Worm (Caenorhabditis elegans) whole organism, early embryonic: ENCODE results near the gene npr-25.

Experiments
- B0310.2 ChIP-seq: sonication (generic microtip); optimal IDR thresholded peaks from 2 replicates; lab custom pipeline; 2016; ENCODE audit warnings: mild to moderate bottlenecking, missing genetic modification characterization, missing compliant biosample characterization
- F13C5.2 ChIP-seq: sonication (generic microtip); optimal IDR thresholded peaks from 2 replicates; lab custom pipeline; 2017; ENCODE audit warnings: mild to moderate bottlenecking, missing genetic modification characterization, inconsistent platforms, missing compliant biosample characterization
- aly-1 ChIP-seq: sonication (generic microtip); optimal IDR thresholded peaks from 2 replicates; lab custom pipeline; 2016; ENCODE audit warnings: missing genetic modification characterization, missing compliant biosample characterization
- ama-1 ChIP-seq: fragments of 150-350 bp; optimal IDR thresholded peaks from 2 replicates; lab custom pipeline; 2014
- ceh-13 ChIP-seq: fragments of 200-800 bp; sonication (Bioruptor generic); optimal IDR thresholded peaks from 2 replicates; lab custom pipeline; 2018; ENCODE audit warnings: mild to moderate bottlenecking, missing genetic modification characterization, missing compliant biosample characterization
- ceh-36 ChIP-seq: sonication (generic microtip); optimal IDR thresholded peaks from 2 replicates; lab custom pipeline; 2016; ENCODE audit warnings: missing genetic modification characterization, inconsistent platforms, missing compliant biosample characterization
- ets-7 ChIP-seq: sonication (generic microtip); optimal IDR thresholded peaks from 2 replicates; lab custom pipeline; 2016; ENCODE audit warnings: missing genotype, missing genetic modification characterization, missing compliant biosample characterization
- flt-1 ChIP-seq: fragments of 200-800 bp; sonication (Bioruptor generic); IDR thresholded peaks from 2 replicates; pipeline ENCODE4 v1.3.6; 2022; ENCODE audit warnings: missing genetic modification characterization, missing compliant biosample characterization
- hmbx-1 ChIP-seq: sonication (generic microtip); optimal IDR thresholded peaks from 2 replicates; lab custom pipeline; 2016; ENCODE audit warnings: mild to moderate bottlenecking, missing genetic modification characterization, missing compliant biosample characterization
- hmg-4 ChIP-seq: fragments of 200-800 bp; sonication (Bioruptor generic); optimal IDR thresholded peaks from 2 replicates; lab custom pipeline; 2018; ENCODE audit warnings: mild to moderate bottlenecking, missing genetic modification characterization, missing compliant biosample characterization
- hnd-1 ChIP-seq: sonication (generic microtip); optimal IDR thresholded peaks from 2 replicates; lab custom pipeline; 2016; ENCODE audit warnings: missing genetic modification characterization, missing compliant biosample characterization
- pes-1 ChIP-seq: fragments of 200-800 bp; sonication (Bioruptor generic); IDR thresholded peaks from 2 replicates; pipeline ENCODE4 v1.3.6; 2022; ENCODE audit warnings: missing genetic modification reagents, missing genetic modification characterization, missing compliant biosample characterization
- scrt-1 ChIP-seq: fragments of 200-800 bp; sonication (Bioruptor generic); IDR thresholded peaks from 2 replicates; pipeline ENCODE4 v1.3.6; 2022; ENCODE audit warnings: missing genetic modification characterization, missing compliant biosample characterization
- sea-1 ChIP-seq: fragments of 200-800 bp; sonication (Bioruptor generic); conservative IDR thresholded peaks from 2 replicates; pipeline ENCODE4 v1.3.6; 2022; ENCODE audit warnings: missing genetic modification characterization, missing compliant biosample characterization
- tbx-11 ChIP-seq: fragments of 200-800 bp; sonication (Bioruptor generic); IDR thresholded peaks from 2 replicates; pipeline ENCODE4 v1.3.6; 2022; ENCODE audit warnings: missing genetic modification characterization, missing compliant biosample characterization
- tbx-37 ChIP-seq: fragments of 200-800 bp; sonication (Bioruptor generic); conservative IDR thresholded peaks from 2 replicates; pipeline ENCODE4 v1.3.6; 2022; ENCODE audit warnings: missing genetic modification reagents, missing genetic modification characterization, missing compliant biosample characterization
- tra-4 ChIP-seq: sonication (generic microtip); optimal IDR thresholded peaks from 2 replicates; lab custom pipeline; 2017; ENCODE audit warnings: missing genetic modification characterization, missing compliant biosample characterization

The npr-25 gene

ce11 chrV:11335757-11336418 is 16.9 kb downstream of the npr-25 start:
- TF ChIP-seq ceh-13 (GFP tag; lab: Kevin White, UChicago) (no peak), tbx-37 (GFP tag; lab: Robert Waterston, UW) (no peak), pes-1 (no peak), sea-1 (no peak), ama-1 (lab: Kevin White, UChicago) (no peak), ets-7 (tag; lab: Kevin White, UChicago) (no peak), scrt-1 (GFP tag; lab: Robert Waterston, UW) (no peak), ceh-36 (tag; lab: Kevin White, UChicago) (no peak), tra-4 (tag; lab: Kevin White, UChicago) (no peak)

- TF ChIP-seq flt-1 (GFP tag; lab: Robert Waterston, UW) = no peak
- TF ChIP-seq aly-1 (tag; lab: Kevin White, UChicago) = no peak
- no peak for TF ChIP-seq scrt-1 (GFP tag; lab: Robert Waterston, UW)
- TF ChIP-seq sea-1 = no peak
- TF ChIP-seq tbx-11 (GFP tag; lab: Robert Waterston, UW) = no peak
- TF ChIP-seq ets-7 (tag; lab: Kevin White, UChicago) = no peak
- no peak for TF ChIP-seq hmg-4 (GFP tag; lab: Kevin White, UChicago)
- TF ChIP-seq hmbx-1 (tag; lab: Kevin White, UChicago) = no peak
- no peak for TF ChIP-seq ama-1 (lab: Kevin White, UChicago)
- TF ChIP-seq F13C5.2 = no peak
- TF ChIP-seq ceh-36 (tag; lab: Kevin White, UChicago) = no peak
- TF ChIP-seq hnd-1 (tag; lab: Kevin White, UChicago) = no peak
- TF ChIP-seq tbx-37 (GFP tag; lab: Robert Waterston, UW) = no peak
- no peak for TF ChIP-seq pes-1
These were observed 18.6 kb downstream of the npr-25 start, which contains the start of gene T02E9.6 for ce11 chrV:11334193-11334592. Gene T02E9.6, minus strand, starts transcription at chrV:11334293.

ce11 chrV:11331811-11332210 is 21.0 kb downstream of the npr-25 start:
- TF ChIP-seq flt-1 (GFP tag; lab: Robert Waterston, UW) = 0 out of 2 replicates have a peak, but pooled peaks have one; percentile 30

- no peak for TF ChIP-seq hmg-4 (GFP tag; lab: Kevin White, UChicago)
- no peak for TF ChIP-seq F13C5.2
- no peak for TF ChIP-seq hnd-1 (tag; lab: Kevin White, UChicago)
- TF ChIP-seq ets-7 (tag; lab: Kevin White, UChicago) = no peak
- TF ChIP-seq ama-1 (lab: Kevin White, UChicago) = no peak
- TF ChIP-seq tra-4 (tag; lab: Kevin White, UChicago) = no peak
- TF ChIP-seq tbx-37 (GFP tag; lab: Robert Waterston, UW) = no peak
- no peak for TF ChIP-seq flt-1 (GFP tag; lab: Robert Waterston, UW)
- TF ChIP-seq hmbx-1 (tag; lab: Kevin White, UChicago) = no peak
- TF ChIP-seq pes-1 = no peak
- TF ChIP-seq tbx-11 (GFP tag; lab: Robert Waterston, UW) = no peak
- TF ChIP-seq ceh-36 (tag; lab: Kevin White, UChicago) = no peak
- no peak for TF ChIP-seq sea-1
- TF ChIP-seq scrt-1 (GFP tag; lab: Robert Waterston, UW) = no peak
- no peak for TF ChIP-seq ceh-13 (GFP tag; lab: Kevin White, UChicago)
- TF ChIP-seq B0310.2 (tag; lab: Kevin White, UChicago) = no peak
- TF ChIP-seq aly-1 (tag; lab: Kevin White, UChicago) = no peak
These were observed 23.7 kb downstream of the npr-25 start, which contains the start of gene F47G9.6 for ce11 chrV:11329100-11329499. Gene F47G9.6, plus strand, starts transcription at chrV:11329400.

DNA sequence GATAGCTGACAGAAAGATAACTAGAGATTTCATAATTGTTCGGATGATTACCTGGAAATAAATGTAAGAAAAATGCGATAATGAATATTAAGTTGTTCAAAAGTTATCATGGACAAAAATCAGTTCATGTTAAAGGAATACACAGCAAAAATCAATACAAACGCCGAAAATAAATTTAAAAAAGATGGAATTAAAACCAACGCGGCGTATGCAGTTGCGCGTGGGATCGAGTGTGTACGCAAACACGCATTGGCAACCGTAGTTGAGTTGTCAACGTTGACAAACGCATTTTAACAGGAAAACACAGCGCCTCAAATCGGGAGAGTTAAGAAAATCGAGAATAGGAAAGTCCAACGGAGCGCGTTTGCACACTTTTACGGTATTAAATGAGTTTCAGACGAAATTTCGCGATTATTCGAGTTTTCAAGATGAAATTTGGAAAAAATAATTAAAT is 25.9 kb downstream of the npr-25 start, which contains the start of gene tmed-10:
TSS of gene tmed-10 (minus strand) at position 51 of the 454 bp plus-strand sequence.
- TF ChIP-seq flt-1 (GFP tag; lab: Robert Waterston, UW) = peak; percentile 50; the same call in 1 of the 2 replicates
- no peak for TF ChIP-seq scrt-1 (GFP tag; lab: Robert Waterston, UW)

DNA sequence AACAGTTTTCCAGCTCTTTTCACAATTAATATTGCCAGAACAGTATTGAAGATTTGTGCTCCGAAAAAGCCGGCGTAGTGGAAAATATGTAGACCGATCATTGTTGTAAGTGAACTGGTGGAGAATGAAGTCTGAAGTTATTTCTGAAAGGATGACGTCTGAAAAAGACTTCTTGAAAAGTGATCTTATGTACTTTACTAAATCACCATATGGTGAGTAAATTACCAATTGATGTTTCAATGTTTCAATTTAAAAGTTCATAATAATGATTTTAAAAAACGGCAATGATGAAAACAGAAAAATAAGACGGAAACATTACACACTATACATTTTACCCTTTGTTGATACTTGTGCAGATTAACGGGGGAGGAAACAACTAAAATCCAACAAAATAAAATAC is 29.1 kb downstream of the npr-25 start, which contains the start of gene str-141:
TSS of gene str-141 (minus strand) at position 101 of the 400 bp plus-strand sequence.
- no peak for TF ChIP-seq tra-4 (tag; lab: Kevin White, UChicago)
- TF ChIP-seq hnd-1 (tag; lab: Kevin White, UChicago) = no peak
- no peak for TF ChIP-seq ceh-36 (tag; lab: Kevin White, UChicago)
- no peak for TF ChIP-seq F13C5.2
- TF ChIP-seq ets-7 (tag; lab: Kevin White, UChicago) = no peak
- no peak for TF ChIP-seq tbx-37 (GFP tag; lab: Robert Waterston, UW)
- TF ChIP-seq hmg-4 (GFP tag; lab: Kevin White, UChicago) = no peak
- TF ChIP-seq ceh-13 (GFP tag; lab: Kevin White, UChicago) = no peak
- no peak for TF ChIP-seq sea-1
- no peak for TF ChIP-seq aly-1 (tag; lab: Kevin White, UChicago)
- no peak for TF ChIP-seq flt-1 (GFP tag; lab: Robert Waterston, UW)
- TF ChIP-seq tbx-11 (GFP tag; lab: Robert Waterston, UW) = no peak

DNA sequence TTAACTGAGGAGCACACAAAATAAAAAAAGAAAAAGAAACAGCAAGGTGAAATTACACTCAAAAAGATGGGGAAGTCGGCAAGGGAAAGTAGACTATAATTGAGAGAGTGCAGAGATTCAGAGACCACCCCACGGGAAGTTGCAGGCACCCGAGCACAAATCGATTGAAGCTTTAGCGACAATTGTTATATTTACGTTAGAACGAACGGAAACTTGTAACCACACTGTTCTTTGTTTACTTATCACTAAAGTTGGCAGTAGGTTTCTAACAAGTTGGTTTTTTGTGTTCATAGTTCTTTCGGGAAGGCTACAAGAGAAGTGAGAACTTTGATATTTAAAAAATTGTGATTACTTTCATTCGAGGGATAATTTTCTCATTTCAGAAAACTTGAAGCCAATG is 31.1 kb downstream of the npr-25 start, which contains the start of gene F47G9.4:
TSS of gene F47G9.4 (minus strand) at position 98 of the 400 bp plus-strand sequence.
- no peak for TF ChIP-seq F13C5.2
- no peak for TF ChIP-seq aly-1 (tag; lab: Kevin White, UChicago)
- TF ChIP-seq flt-1 (GFP tag; lab: Robert Waterston, UW) = no peak
- no peak for TF ChIP-seq hmg-4 (GFP tag; lab: Kevin White, UChicago)
- no peak for TF ChIP-seq scrt-1 (GFP tag; lab: Robert Waterston, UW)
- no peak for TF ChIP-seq B0310.2 (tag; lab: Kevin White, UChicago)
- no peak for TF ChIP-seq ceh-36 (tag; lab: Kevin White, UChicago)
- no peak for TF ChIP-seq ets-7 (tag; lab: Kevin White, UChicago)
- TF ChIP-seq ama-1 (lab: Kevin White, UChicago) = no peak
- TF ChIP-seq tbx-11 (GFP tag; lab: Robert Waterston, UW) = no peak
- no peak for TF ChIP-seq tra-4 (tag; lab: Kevin White, UChicago)
- TF ChIP-seq hmbx-1 (tag; lab: Kevin White, UChicago) = no peak
- TF ChIP-seq pes-1 = no peak
